Fruit fly (Drosophila melanogaster) whole organism, embryonic: Measurements from ENCODE around the gene CG14100.

ENCODE experiments used
- Aef1 ChIP-seq: fragments of 200-800 bp; sonication (Bioruptor generic); IDR thresholded peaks from 3 replicates; pipeline ENCODE4 v1.3.6; 2022; ENCODE audit warnings: missing biosample characterization, missing genetic modification characterization
- Bdp1 ChIP-seq: fragments of 200-800 bp; sonication (Bioruptor generic); optimal IDR thresholded peaks from 3 replicates; lab custom pipeline; 2016; ENCODE audit warnings: missing biosample characterization, missing genetic modification characterization
- CG11560 ChIP-seq: fragments of 200-800 bp; sonication (Bioruptor generic); IDR thresholded peaks from 3 replicates; pipeline ENCODE4 v1.3.6; 2022; ENCODE audit warnings: missing biosample characterization, missing genetic modification characterization
- CG11696 ChIP-seq: fragments of 200-800 bp; sonication (Bioruptor generic); IDR thresholded peaks from 2 replicates; pipeline ENCODE4 v1.3.6; 2022; ENCODE audit warnings: missing biosample characterization, missing genetic modification characterization
- CG13287 ChIP-seq: fragments of 200-800 bp; sonication (Bioruptor generic); IDR thresholded peaks from 2 replicates; pipeline ENCODE4 v1.3.6; 2022; ENCODE audit warnings: missing biosample characterization, missing genetic modification characterization; ENCODE audit not compliant: partially characterized antibody
- CG13775 ChIP-seq: fragments of 200-800 bp; sonication (Bioruptor generic); optimal IDR thresholded peaks from 3 replicates; lab custom pipeline; 2017; ENCODE audit warnings: missing biosample characterization, mild to moderate bottlenecking, missing genetic modification characterization
- CG14014 ChIP-seq: fragments of 200-800 bp; sonication (Bioruptor generic); IDR thresholded peaks from 2 replicates; pipeline ENCODE4 v1.3.6; 2022; ENCODE audit warnings: missing biosample characterization, missing genetic modification characterization
- CG15011 ChIP-seq: fragments of 200-800 bp; sonication (Bioruptor generic); optimal IDR thresholded peaks from 3 replicates; lab custom pipeline; 2018; ENCODE audit warnings: missing biosample characterization, mild to moderate bottlenecking, missing genetic modification characterization
- CG17186 ChIP-seq: fragments of 200-800 bp; sonication (Bioruptor generic); optimal IDR thresholded peaks from 3 replicates; lab custom pipeline; 2017; ENCODE audit warnings: missing biosample characterization, missing genetic modification reagents, missing genetic modification characterization
- CG4360 ChIP-seq: fragments of 200-800 bp; sonication (Bioruptor generic); IDR thresholded peaks from 2 replicates; pipeline ENCODE4 v1.3.6; 2022; ENCODE audit warnings: missing biosample characterization, missing genetic modification characterization
- CG6175 ChIP-seq: fragments of 200-800 bp; sonication (Bioruptor generic); IDR thresholded peaks from 3 replicates; pipeline ENCODE4 v1.3.6; 2022; ENCODE audit warnings: missing biosample characterization, missing genetic modification characterization
- CG6272 ChIP-seq: fragments of 200-800 bp; sonication (Bioruptor generic); IDR thresholded peaks from 2 replicates; pipeline ENCODE4 v1.3.6; 2022; ENCODE audit warnings: missing biosample characterization, missing genetic modification characterization
- CG8924 ChIP-seq: fragments of 200-800 bp; optimal IDR thresholded peaks from 3 replicates; lab custom pipeline; 2019; ENCODE audit warnings: missing biosample characterization, mild to moderate bottlenecking, missing genetic modification characterization, moderate library complexity
- CG9437 ChIP-seq: fragments of 200-800 bp; sonication (Bioruptor generic); optimal IDR thresholded peaks from 2 replicates; lab custom pipeline; 2018; ENCODE audit warnings: missing biosample characterization, mild to moderate bottlenecking, missing genetic modification characterization
- CG9727 ChIP-seq: fragments of 200-800 bp; sonication (Bioruptor generic); optimal IDR thresholded peaks from 3 replicates; lab custom pipeline; 2017; ENCODE audit warnings: missing biosample characterization, mild to moderate bottlenecking, missing genetic modification characterization
- CG9876 ChIP-seq: fragments of 200-800 bp; sonication (Bioruptor generic); optimal IDR thresholded peaks from 2 replicates; lab custom pipeline; 2016; ENCODE audit warnings: missing biosample characterization, missing genetic modification characterization
- Gsc ChIP-seq: fragments of 200-800 bp; sonication (Bioruptor generic); IDR thresholded peaks from 2 replicates; pipeline ENCODE4 v1.3.6; 2022; ENCODE audit warnings: missing biosample characterization, missing genetic modification characterization
- H2.0 ChIP-seq: fragments of 200-800 bp; sonication (Bioruptor generic); IDR thresholded peaks from 2 replicates; pipeline ENCODE4 v1.3.6; 2022; ENCODE audit warnings: missing biosample characterization, missing genetic modification characterization
- HLH54F ChIP-seq: fragments of 200-800 bp; sonication (Bioruptor generic); optimal IDR thresholded peaks from 3 replicates; lab custom pipeline; 2016; ENCODE audit warnings: missing biosample characterization, missing genetic modification characterization
- Hr39 ChIP-seq: fragments of >200 bp; optimal IDR thresholded peaks from 2 replicates; lab custom pipeline; 2017
- Hr51 ChIP-seq, 2 experiments: fragments of 200-800 bp; sonication (Bioruptor generic); optimal IDR thresholded peaks; 2 replicates in 1 of 2; 3 replicates in 1 of 2; lab custom pipeline; 2016 to 2018; ENCODE audit warnings: missing biosample characterization in 2 of 2, missing genetic modification characterization in 2 of 2, mild to moderate bottlenecking in 1 of 2, moderate library complexity in 1 of 2
- NC2α ChIP-seq: fragments of 200-800 bp; sonication (Bioruptor generic); optimal IDR thresholded peaks from 2 replicates; lab custom pipeline; 2016; ENCODE audit warnings: missing biosample characterization, missing genetic modification characterization
- Opbp ChIP-seq: fragments of 200-800 bp; sonication (Bioruptor generic); IDR thresholded peaks from 3 replicates; pipeline ENCODE4 v1.3.6; 2022; ENCODE audit warnings: missing biosample characterization, missing genetic modification characterization; ENCODE audit not compliant: partially characterized antibody
- PHDP ChIP-seq: fragments of 200-800 bp; sonication (Bioruptor generic); optimal IDR thresholded peaks from 3 replicates; lab custom pipeline; 2018; ENCODE audit warnings: missing biosample characterization, mild to moderate bottlenecking, missing genetic modification characterization, moderate library complexity
- Rx ChIP-seq: fragments of 200-800 bp; sonication (Bioruptor generic); IDR thresholded peaks from 2 replicates; pipeline ENCODE4 v1.3.6; 2022; ENCODE audit warnings: missing biosample characterization, missing genetic modification characterization
- Sin3A ChIP-seq: fragments of >200 bp; optimal IDR thresholded peaks from 2 replicates; lab custom pipeline; 2018
- Sox100B ChIP-seq: fragments of 200-800 bp; sonication (Bioruptor generic); optimal IDR thresholded peaks from 3 replicates; lab custom pipeline; 2018; ENCODE audit warnings: missing biosample characterization, mild to moderate bottlenecking, missing genetic modification characterization
- Trl ChIP-seq, 3 experiments: fragments of >200 bp in 2 of 3; fragments of 200-800 bp in 1 of 3; sonication (Bioruptor generic) in 1 of 3; optimal IDR thresholded peaks; 2 replicates in 1 of 3; 3 replicates in 2 of 3; lab custom pipeline; 2016 to 2017; ENCODE audit warnings: missing biosample characterization in 1 of 3, missing genetic modification characterization in 1 of 3
- amos ChIP-seq: fragments of 200-800 bp; sonication (Bioruptor generic); IDR thresholded peaks from 2 replicates; pipeline ENCODE4 v1.3.6; 2022; ENCODE audit warnings: missing biosample characterization, missing genetic modification characterization; ENCODE audit not compliant: partially characterized antibody
- ap ChIP-seq: fragments of 200-800 bp; sonication (Bioruptor generic); IDR thresholded peaks from 2 replicates; pipeline ENCODE4 v1.3.6; 2022; ENCODE audit warnings: missing biosample characterization, missing genetic modification characterization
- da ChIP-seq: fragments of 200-800 bp; sonication (Bioruptor generic); optimal IDR thresholded peaks from 2 replicates; lab custom pipeline; 2016; ENCODE audit warnings: missing biosample characterization, missing genetic modification characterization
- dm ChIP-seq: fragments of 200-800 bp; sonication (Bioruptor generic); optimal IDR thresholded peaks from 3 replicates; lab custom pipeline; 2016; ENCODE audit warnings: missing biosample characterization, missing genetic modification characterization
- fd102C ChIP-seq: fragments of 200-800 bp; sonication (Bioruptor generic); optimal IDR thresholded peaks from 2 replicates; lab custom pipeline; 2018; ENCODE audit warnings: missing biosample characterization, mild to moderate bottlenecking, missing genetic modification characterization, moderate library complexity
- gcm ChIP-seq: fragments of 200-800 bp; sonication (Bioruptor generic); optimal IDR thresholded peaks from 2 replicates; lab custom pipeline; 2019; ENCODE audit warnings: missing biosample characterization, mild to moderate bottlenecking, missing genetic modification characterization, moderate library complexity
- hkb ChIP-seq, 2 experiments: fragments of 200-800 bp in 1 of 2; fragments of >200 bp in 1 of 2; sonication (Bioruptor generic) in 1 of 2; IDR thresholded peaks in 1 of 2; optimal IDR thresholded peaks in 1 of 2; 2 replicates each; pipeline versions ENCODE4 v1.3.6 to Lab custom; 2017 to 2022; ENCODE audit warnings: missing biosample characterization in 1 of 2, missing genetic modification characterization in 1 of 2
- jigr1 ChIP-seq: fragments of 200-800 bp; sonication (Bioruptor generic); IDR thresholded peaks from 3 replicates; pipeline ENCODE4 v1.3.6; 2022; ENCODE audit warnings: missing biosample characterization, missing genetic modification characterization
- lola ChIP-seq, 3 experiments: fragments of >200 bp in 2 of 3; fragments of 200-800 bp in 1 of 3; sonication (Bioruptor generic) in 1 of 3; optimal IDR thresholded peaks; 2 replicates each; lab custom pipeline; 2017 to 2019; ENCODE audit warnings: missing biosample characterization in 3 of 3, missing genetic modification characterization in 3 of 3, mild to moderate bottlenecking in 1 of 3, moderate library complexity in 1 of 3
- pfk ChIP-seq: fragments of 200-800 bp; sonication (Bioruptor generic); optimal IDR thresholded peaks from 2 replicates; lab custom pipeline; 2018; ENCODE audit warnings: missing biosample characterization, mild to moderate bottlenecking, missing genetic modification characterization, moderate library complexity
- pnt ChIP-seq: fragments of 200-800 bp; sonication (Bioruptor generic); optimal IDR thresholded peaks from 3 replicates; lab custom pipeline; 2016; ENCODE audit warnings: missing biosample characterization, missing genetic modification characterization
- run ChIP-seq: fragments of 200-800 bp; sonication (Bioruptor generic); optimal IDR thresholded peaks from 3 replicates; lab custom pipeline; 2018; ENCODE audit warnings: missing biosample characterization, mild to moderate bottlenecking, missing genetic modification characterization
- sd ChIP-seq: fragments of 200-800 bp; sonication (Bioruptor generic); optimal IDR thresholded peaks from 3 replicates; lab custom pipeline; 2018; ENCODE audit warnings: missing biosample characterization, mild to moderate bottlenecking, missing genetic modification characterization, moderate library complexity
- stc ChIP-seq: fragments of 200-800 bp; sonication (Bioruptor generic); IDR thresholded peaks from 2 replicates; pipeline ENCODE4 v1.3.6; 2022; ENCODE audit warnings: missing biosample characterization, missing genetic modification characterization
- sug ChIP-seq: fragments of 200-800 bp; optimal IDR thresholded peaks from 2 replicates; lab custom pipeline; 2019; ENCODE audit warnings: missing biosample characterization, mild to moderate bottlenecking, missing genetic modification characterization, moderate library complexity
- tin ChIP-seq: fragments of 200-800 bp; sonication (Bioruptor generic); optimal IDR thresholded peaks from 3 replicates; lab custom pipeline; 2016; ENCODE audit warnings: missing biosample characterization, missing genetic modification characterization
- tna ChIP-seq: fragments of 200-800 bp; sonication (Bioruptor generic); IDR thresholded peaks from 2 replicates; pipeline ENCODE4 v1.3.6; 2022; ENCODE audit warnings: missing biosample characterization, missing genetic modification characterization; ENCODE audit not compliant: partially characterized antibody
- tx ChIP-seq: fragments of 200-800 bp; sonication (Bioruptor generic); optimal IDR thresholded peaks from 2 replicates; lab custom pipeline; 2016; ENCODE audit warnings: missing biosample characterization, missing genetic modification characterization
- unc-4 ChIP-seq: fragments of 200-800 bp; sonication (Bioruptor generic); IDR thresholded peaks from 2 replicates; pipeline ENCODE4 v1.3.6; 2022; ENCODE audit warnings: missing biosample characterization, missing genetic modification characterization; ENCODE audit not compliant: partially characterized antibody
- usp ChIP-seq: fragments of >200 bp; optimal IDR thresholded peaks from 2 replicates; lab custom pipeline; 2017; ENCODE audit warnings: missing biosample characterization, missing genetic modification characterization
- wdn ChIP-seq: fragments of 200-800 bp; sonication (Bioruptor generic); IDR thresholded peaks from 2 replicates; pipeline ENCODE4 v1.3.6; 2022; ENCODE audit warnings: missing biosample characterization, missing genetic modification characterization
- zen2 ChIP-seq: fragments of 200-800 bp; sonication (Bioruptor generic); IDR thresholded peaks from 3 replicates; pipeline ENCODE4 v1.3.6; 2022; ENCODE audit warnings: missing biosample characterization, missing genetic modification characterization; ENCODE audit not compliant: partially characterized antibody

The CG14100 gene

dm6 chr3L:19552136-19552773, 38.1 kb downstream of the CG14100 start, which contains the start of the genes Ltn1 and CG9300 (continued):
- TF ChIP-seq Sox100B (GFP tag; lab: Kevin White, UChicago) = no peak
- no peak for TF ChIP-seq CG6272
- TF ChIP-seq jigr1 (GFP tag; lab: Robert Waterston, UW) = no peak
- no peak for TF ChIP-seq usp
- no peak for TF ChIP-seq CG8924 (tag; lab: Kevin White, UChicago)
- no peak for TF ChIP-seq pnt (GFP tag; lab: Kevin White, UChicago)
- TF ChIP-seq Gsc (GFP tag; lab: Robert Waterston, UW) = no peak
- TF ChIP-seq CG11696 (GFP tag; lab: Robert Waterston, UW) = no peak
- TF ChIP-seq CG13775 (GFP tag; lab: Kevin White, UChicago) = peak; percentile 0
- no peak for TF ChIP-seq lola (GFP tag; optimal IDR thresholded peaks at IDR 0.05; lab: Kevin White, UChicago)
- TF ChIP-seq tna (GFP tag; lab: Robert Waterston, UW) = 0 out of 2 replicates have a peak, but pooled peaks have one; percentile 33
- no peak for TF ChIP-seq H2.0 (GFP tag; lab: Robert Waterston, UW)
- peak; percentile 24 for TF ChIP-seq Bdp1
- peak; percentile 83 for TF ChIP-seq Sin3A (lab: Kevin White, UChicago)
- no peak for TF ChIP-seq CG6175
- TF ChIP-seq hkb (optimal IDR thresholded peaks at IDR 0.05; lab: Kevin White, UChicago) = no peak
- no peak for TF ChIP-seq hkb (GFP tag; IDR thresholded peaks at IDR 0.05; lab: Robert Waterston, UW)
- no peak for TF ChIP-seq Rx (GFP tag; lab: Robert Waterston, UW)
- TF ChIP-seq CG15011 (GFP tag; lab: Kevin White, UChicago) = no peak
- TF ChIP-seq stc (GFP tag; lab: Robert Waterston, UW) = no peak
- TF ChIP-seq unc-4 (GFP tag; lab: Robert Waterston, UW) = peak; percentile 57; the same call in 1 of the 2 replicates
- peak; percentile 65 for TF ChIP-seq amos (GFP tag; lab: Robert Waterston, UW)
- TF ChIP-seq wdn (GFP tag; lab: Robert Waterston, UW) = peak; percentile 52; the same call in 1 of the 2 replicates
- TF ChIP-seq ap (GFP tag; lab: Robert Waterston, UW) = no peak
- TF ChIP-seq da (GFP tag; lab: Kevin White, UChicago) = peak; percentile 22
- TF ChIP-seq pfk (GFP tag; lab: Kevin White, UChicago) = no peak
- TF ChIP-seq CG9876 (GFP tag; lab: Kevin White, UChicago) = no peak
- no peak for TF ChIP-seq tin
- TF ChIP-seq Trl (optimal IDR thresholded peaks at IDR 0.05; lab: Kevin White, UChicago) = no peak
- peak; percentile 53 for TF ChIP-seq Trl (GFP tag; optimal IDR thresholded peaks at IDR 0.05; lab: Kevin White, UChicago)
- TF ChIP-seq Opbp (GFP tag; lab: Robert Waterston, UW) = peak; percentile 65
- TF ChIP-seq CG14014 (GFP tag; lab: Robert Waterston, UW) = no peak
- TF ChIP-seq HLH54F (GFP tag; lab: Kevin White, UChicago) = peak; percentile 26
- no peak for TF ChIP-seq PHDP
- TF ChIP-seq Aef1 = no peak
- no peak for TF ChIP-seq CG4360 (GFP tag; lab: Robert Waterston, UW)
- TF ChIP-seq fd102C (GFP tag; lab: Kevin White, UChicago) = no peak
- no peak for TF ChIP-seq run (tag; lab: Kevin White, UChicago)
- no peak for TF ChIP-seq gcm (GFP tag; lab: Kevin White, UChicago)
- TF ChIP-seq NC2α (GFP tag; lab: Kevin White, UChicago) = peak; percentile 10
- no peak for TF ChIP-seq CG11560
- TF ChIP-seq CG9727 (GFP tag; lab: Kevin White, UChicago) = no peak
- TF ChIP-seq CG9437 (GFP tag; lab: Kevin White, UChicago) = no peak
- peak; percentile 70 for TF ChIP-seq CG13287
- TF ChIP-seq sd (tag; lab: Kevin White, UChicago) = no peak
- peak in 1 of 2 experiments; percentile 3 for TF ChIP-seq Hr51 (GFP tag; optimal IDR thresholded peaks at IDR 0.05; lab: Kevin White, UChicago)
- TF ChIP-seq CG17186 = peak; percentile 79
- TF ChIP-seq tx (GFP tag; lab: Kevin White, UChicago) = peak; percentile 31
- peak; percentile 12; the same call in 2 of the 3 replicates for TF ChIP-seq zen2 (GFP tag; lab: Robert Waterston, UW)
- peak; percentile 99 for TF ChIP-seq dm
- TF ChIP-seq sug (tag; lab: Kevin White, UChicago) = no peak
- no peak for TF ChIP-seq Hr39 (lab: Kevin White, UChicago)
